Worm (Caenorhabditis elegans) whole organism, young adult: ENCODE data around the gene ham-2.

Experiments
- F23B12.7 ChIP-seq: sonication (generic microtip); optimal IDR thresholded peaks from 2 replicates; lab custom pipeline; 2017; ENCODE audit warnings: missing genetic modification characterization, mild to moderate bottlenecking, missing compliant biosample characterization, antibody characterized with exemption, moderate library complexity; ENCODE audit not compliant: insufficient read depth
- F33H1.4 ChIP-seq: fragments of 200-800 bp; sonication (Bioruptor generic); IDR thresholded peaks from 2 replicates; pipeline ENCODE4 v1.3.6; 2022; ENCODE audit warnings: missing genetic modification reagents, missing genetic modification characterization, missing compliant biosample characterization
- F52B5.7 ChIP-seq: sonication (generic microtip); optimal IDR thresholded peaks from 2 replicates; lab custom pipeline; 2016; ENCODE audit warnings: mild to moderate bottlenecking, missing genetic modification characterization, missing compliant biosample characterization
- F57A8.1 ChIP-seq: fragments of 200-800 bp; sonication (Bioruptor generic); optimal IDR thresholded peaks from 2 replicates; lab custom pipeline; 2018; ENCODE audit warnings: mild to moderate bottlenecking, missing genetic modification characterization, moderate library complexity, missing compliant biosample characterization
- Y79H2A.3 ChIP-seq: fragments of 200-800 bp; sonication (Bioruptor generic); conservative IDR thresholded peaks from 2 replicates; pipeline ENCODE4 v1.3.6; 2022; ENCODE audit warnings: missing genetic modification reagents, missing genetic modification characterization, missing compliant biosample characterization
- aptf-3 ChIP-seq: fragments of 200-800 bp; sonication (Bioruptor generic); IDR thresholded peaks from 2 replicates; pipeline ENCODE4 v1.3.6; 2022; ENCODE audit warnings: missing genetic modification characterization, missing compliant biosample characterization
- atf-7 ChIP-seq: sonication (generic microtip); optimal IDR thresholded peaks from 2 replicates; lab custom pipeline; 2017; ENCODE audit warnings: mild to moderate bottlenecking, missing genetic modification characterization, missing compliant biosample characterization
- athp-1 ChIP-seq: sonication (generic microtip); optimal IDR thresholded peaks from 2 replicates; lab custom pipeline; 2017; ENCODE audit warnings: mild to moderate bottlenecking, missing genetic modification characterization, missing compliant biosample characterization
- attf-5 ChIP-seq: fragments of 200-800 bp; sonication (Bioruptor generic); optimal IDR thresholded peaks from 2 replicates; lab custom pipeline; 2018; ENCODE audit warnings: mild to moderate bottlenecking, missing genetic modification characterization, missing compliant biosample characterization
- attf-6 ChIP-seq: fragments of 200-800 bp; sonication (Bioruptor generic); IDR thresholded peaks from 2 replicates; pipeline ENCODE4 v1.3.6; 2022; ENCODE audit warnings: missing genetic modification reagents, missing genetic modification characterization, missing compliant biosample characterization
- cebp-2 ChIP-seq: fragments of 200-800 bp; sonication (Bioruptor generic); IDR thresholded peaks from 2 replicates; pipeline ENCODE4 v1.3.6; 2022; ENCODE audit warnings: missing genetic modification characterization, missing compliant biosample characterization
- ceh-40 ChIP-seq: fragments of 200-800 bp; sonication (Bioruptor generic); IDR thresholded peaks from 2 replicates; pipeline ENCODE4 v1.3.6; 2022; ENCODE audit warnings: missing genetic modification characterization, missing compliant biosample characterization
- ceh-79 ChIP-seq: sonication (generic microtip); optimal IDR thresholded peaks from 2 replicates; lab custom pipeline; 2017; ENCODE audit warnings: mild to moderate bottlenecking, missing genetic modification characterization, missing compliant biosample characterization
- dox-1 ChIP-seq: fragments of 200-800 bp; sonication (Bioruptor generic); IDR thresholded peaks from 2 replicates; pipeline ENCODE4 v1.3.6; 2022; ENCODE audit warnings: missing genetic modification reagents, missing genetic modification characterization, missing compliant biosample characterization
- efl-1 ChIP-seq: fragments of 150-350 bp; optimal IDR thresholded peaks from 2 replicates; lab custom pipeline; 2014; ENCODE audit warnings: missing biosample characterization, missing genetic modification reagents, missing genetic modification characterization
- egl-44 ChIP-seq: fragments of 200-800 bp; sonication (Bioruptor generic); IDR thresholded peaks from 2 replicates; pipeline ENCODE4 v1.3.6; 2022; ENCODE audit warnings: missing genetic modification reagents, missing genetic modification characterization, missing compliant biosample characterization
- gei-17 ChIP-seq: fragments of 200-800 bp; sonication (Bioruptor generic); optimal IDR thresholded peaks from 2 replicates; lab custom pipeline; 2018; ENCODE audit warnings: mild to moderate bottlenecking, missing genetic modification characterization, missing compliant biosample characterization
- him-1 ChIP-seq: sonication (generic microtip); optimal IDR thresholded peaks from 2 replicates; lab custom pipeline; 2016; ENCODE audit warnings: missing genotype, missing genetic modification reagents, missing genetic modification characterization, missing compliant biosample characterization
- hrde-1 ChIP-seq: sonication (generic microtip); optimal IDR thresholded peaks from 2 replicates; lab custom pipeline; 2016; ENCODE audit warnings: missing genetic modification characterization, mild to moderate bottlenecking, missing compliant biosample characterization, moderate library complexity, missing genotype, missing genetic modification reagents, borderline replicate concordance
- hsf-1 ChIP-seq: fragments of 200-800 bp; sonication (Bioruptor generic); IDR thresholded peaks from 2 replicates; pipeline ENCODE4 v1.3.6; 2022; ENCODE audit warnings: missing genetic modification reagents, missing genetic modification characterization, missing compliant biosample characterization
- lin-54 ChIP-seq: fragments of 200-800 bp; sonication (Bioruptor generic); optimal IDR thresholded peaks from 2 replicates; lab custom pipeline; 2018; ENCODE audit warnings: mild to moderate bottlenecking, missing genetic modification characterization, missing compliant biosample characterization
- lsl-1 ChIP-seq: fragments of 200-800 bp; sonication (Bioruptor generic); optimal IDR thresholded peaks from 2 replicates; lab custom pipeline; 2018; ENCODE audit warnings: mild to moderate bottlenecking, missing genetic modification characterization, moderate library complexity, missing compliant biosample characterization
- lsy-27 ChIP-seq: sonication (generic microtip); optimal IDR thresholded peaks from 2 replicates; lab custom pipeline; 2017; ENCODE audit warnings: missing genetic modification characterization, mild to moderate bottlenecking, missing compliant biosample characterization, antibody characterized with exemption, missing genotype, borderline replicate concordance; ENCODE audit not compliant: insufficient read depth
- madf-8 ChIP-seq: fragments of 200-800 bp; sonication (Bioruptor generic); conservative IDR thresholded peaks from 2 replicates; pipeline ENCODE4 v1.3.6; 2022; ENCODE audit warnings: missing genetic modification reagents, missing genetic modification characterization, missing compliant biosample characterization
- mcd-1 ChIP-seq: fragments of 200-800 bp; sonication (Bioruptor generic); IDR thresholded peaks from 2 replicates; pipeline ENCODE4 v1.3.6; 2022; ENCODE audit warnings: missing genetic modification reagents, missing genetic modification characterization, missing compliant biosample characterization
- mxl-1 ChIP-seq: sonication (generic microtip); optimal IDR thresholded peaks from 2 replicates; lab custom pipeline; 2016; ENCODE audit warnings: missing genetic modification characterization, missing compliant biosample characterization
- nhr-120 ChIP-seq: fragments of 200-800 bp; sonication (Bioruptor generic); IDR thresholded peaks from 2 replicates; pipeline ENCODE4 v1.3.6; 2022; ENCODE audit warnings: missing genetic modification characterization, missing compliant biosample characterization
- nhr-27 ChIP-seq: fragments of 200-800 bp; sonication (Bioruptor generic); optimal IDR thresholded peaks from 2 replicates; lab custom pipeline; 2018; ENCODE audit warnings: mild to moderate bottlenecking, missing genetic modification characterization, moderate library complexity, missing compliant biosample characterization
- nhr-80 ChIP-seq: sonication (generic microtip); optimal IDR thresholded peaks from 2 replicates; lab custom pipeline; 2016; ENCODE audit warnings: missing genetic modification characterization, missing compliant biosample characterization
- pbrm-1 ChIP-seq: fragments of 200-800 bp; sonication (Bioruptor generic); IDR thresholded peaks from 2 replicates; pipeline ENCODE4 v1.3.6; 2022; ENCODE audit warnings: missing genetic modification reagents, missing genetic modification characterization, missing compliant biosample characterization
- pha-4 ChIP-seq: fragments of 150-350 bp; sonication (generic microtip); optimal IDR thresholded peaks from 2 replicates; lab custom pipeline; 2014; ENCODE audit warnings: missing biosample characterization, missing genetic modification reagents, missing genetic modification characterization
- rcor-1 ChIP-seq: fragments of 200-800 bp; sonication (Bioruptor generic); IDR thresholded peaks from 2 replicates; pipeline ENCODE4 v1.3.6; 2022; ENCODE audit warnings: missing genetic modification reagents, missing genetic modification characterization, missing compliant biosample characterization
- sdz-38 ChIP-seq: sonication (generic microtip); optimal IDR thresholded peaks from 2 replicates; lab custom pipeline; 2016; ENCODE audit warnings: missing genotype, missing genetic modification characterization, missing compliant biosample characterization
- snpc-1.1 ChIP-seq: sonication (generic microtip); optimal IDR thresholded peaks from 2 replicates; lab custom pipeline; 2017; ENCODE audit warnings: missing genetic modification characterization, mild to moderate bottlenecking, missing compliant biosample characterization, antibody characterized with exemption, moderate library complexity, missing genotype, missing genetic modification reagents; ENCODE audit not compliant: insufficient read depth
- snpc-4 ChIP-seq, 5 experiments: fragments of 150-350 bp in 1 of 5; sonication (generic microtip) in 4 of 5; optimal IDR thresholded peaks; 2 replicates each; lab custom pipeline; 2014 to 2018; ENCODE audit warnings: missing genetic modification characterization in 5 of 5, missing biosample characterization in 3 of 5, antibody characterized with exemption in 2 of 5, mild to moderate bottlenecking in 2 of 5, missing compliant biosample characterization in 2 of 5, missing genotype in 2 of 5, moderate library complexity in 2 of 5, missing genetic modification reagents in 1 of 5
- tbx-9 ChIP-seq: sonication (generic microtip); optimal IDR thresholded peaks from 2 replicates; lab custom pipeline; 2016; ENCODE audit warnings: borderline replicate concordance, missing genetic modification characterization, inconsistent platforms, missing compliant biosample characterization
- tlf-1 ChIP-seq: fragments of 200-800 bp; sonication (Bioruptor generic); optimal IDR thresholded peaks from 2 replicates; lab custom pipeline; 2018; ENCODE audit warnings: mild to moderate bottlenecking, missing genetic modification characterization, missing compliant biosample characterization
- unc-130 ChIP-seq: sonication (generic microtip); optimal IDR thresholded peaks from 2 replicates; lab custom pipeline; 2016; ENCODE audit warnings: missing genetic modification reagents, missing genetic modification characterization, missing compliant biosample characterization
- ztf-18 ChIP-seq: sonication (generic microtip); optimal IDR thresholded peaks from 2 replicates; lab custom pipeline; 2016; ENCODE audit warnings: missing genotype, mild to moderate bottlenecking, missing genetic modification characterization, missing compliant biosample characterization
- ztf-22 ChIP-seq: fragments of 200-800 bp; sonication (Bioruptor generic); optimal IDR thresholded peaks from 2 replicates; lab custom pipeline; 2018; ENCODE audit warnings: mild to moderate bottlenecking, missing genetic modification characterization, moderate library complexity, missing compliant biosample characterization
- ztf-26 ChIP-seq: sonication (generic microtip); optimal IDR thresholded peaks from 2 replicates; lab custom pipeline; 2017; ENCODE audit warnings: missing genetic modification characterization, missing compliant biosample characterization
- ztf-28 ChIP-seq: fragments of 200-800 bp; sonication (Bioruptor generic); IDR thresholded peaks from 2 replicates; pipeline ENCODE4 v1.3.6; 2022; ENCODE audit warnings: missing genetic modification reagents, missing genetic modification characterization, missing compliant biosample characterization
- ztf-6 ChIP-seq: fragments of 200-800 bp; sonication (Bioruptor generic); IDR thresholded peaks from 2 replicates; pipeline ENCODE4 v1.3.6; 2022; ENCODE audit warnings: missing genetic modification reagents, missing genetic modification characterization, missing compliant biosample characterization

Gene ham-2

DNA sequence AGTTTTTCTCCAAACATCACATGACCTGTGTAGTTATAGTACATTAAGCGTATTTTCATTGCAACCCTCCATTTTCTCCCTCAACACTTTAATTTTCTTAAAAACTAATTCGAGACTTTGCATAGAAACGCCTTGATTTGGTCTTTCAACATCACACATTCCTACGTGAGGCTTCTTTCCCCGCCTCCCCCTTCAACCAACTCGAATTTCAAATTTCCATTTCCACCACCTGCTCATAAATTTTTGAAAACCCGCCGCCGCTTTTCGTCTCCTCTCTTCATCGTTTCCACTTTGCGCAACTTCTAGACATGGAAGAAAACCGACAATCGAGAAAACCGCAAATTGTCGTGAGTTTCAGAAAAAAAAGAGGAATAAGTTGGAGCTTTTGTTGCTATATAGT, 23.5 kb downstream of the ham-2 start, which contains the start of gene C05E11.3:
TSS of gene C05E11.3 (plus strand) at position 301 of the 400 bp plus-strand sequence.
- TF ChIP-seq efl-1 (GFP tag; lab: Kevin White, UChicago) = no peak
- TF ChIP-seq, all 124 proteins: peak for 0

DNA sequence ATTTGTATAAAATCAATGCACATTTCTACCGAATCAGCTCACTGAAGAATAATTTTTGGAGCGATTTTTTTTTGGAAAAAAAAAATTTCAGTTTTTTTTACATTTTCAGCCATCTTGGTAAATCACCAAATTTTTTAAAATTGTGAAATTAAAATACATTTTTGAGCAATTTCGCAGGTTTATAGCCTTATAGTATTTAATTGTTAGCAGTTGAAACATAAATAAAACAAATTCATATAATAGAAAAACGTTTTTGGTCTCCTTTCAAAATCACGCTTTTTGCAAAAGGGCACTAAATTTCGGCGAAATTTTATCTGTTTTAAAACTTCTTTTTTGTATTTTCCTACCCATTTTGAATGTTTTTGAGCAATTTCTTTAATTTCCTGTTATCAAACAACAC, 24.1 kb downstream of the ham-2 start:
- TF ChIP-seq mcd-1 (GFP tag; lab: Robert Waterston, UW) (no peak), lin-54 (no peak), ztf-26 (no peak), pbrm-1 (no peak), tbx-9 (tag; lab: Kevin White, UChicago) (no peak)

DNA sequence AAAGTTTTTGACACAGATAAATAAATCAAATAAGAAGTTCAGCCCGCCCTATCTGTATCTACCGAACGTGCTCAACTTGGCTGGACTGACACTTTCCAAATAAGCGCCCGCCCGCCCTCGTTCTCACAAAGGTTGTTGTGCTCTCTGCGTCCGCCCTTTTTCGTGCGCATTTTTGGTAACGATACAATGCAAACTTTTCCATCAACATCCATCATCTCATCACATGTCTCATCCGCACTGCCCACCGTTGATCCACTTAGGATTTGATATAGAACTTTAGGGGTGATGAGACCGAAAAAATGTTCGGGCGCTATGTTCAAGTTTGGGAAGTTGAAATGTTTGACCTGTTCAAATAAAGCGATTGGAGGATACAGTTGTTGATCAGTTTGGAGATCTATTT, 31.1 kb downstream of the ham-2 start, which contains the start of gene C05E11.7:
TSS of gene C05E11.7 (minus strand) at position 101 of the 400 bp plus-strand sequence.
- TF ChIP-seq nhr-27 (no peak), hrde-1 (tag; lab: Kevin White, UChicago) (no peak), attf-6 (GFP tag; lab: Robert Waterston, UW) (no peak), unc-130 (GFP tag; lab: Kevin White, UChicago) (no peak), snpc-1.1 (no peak), Y79H2A.3 (GFP tag; lab: Robert Waterston, UW) (no peak), ceh-79 (no peak), sdz-38 (tag; lab: Kevin White, UChicago) (no peak), mcd-1 (GFP tag; lab: Robert Waterston, UW) (no peak), ceh-40 (GFP tag; lab: Robert Waterston, UW) (no peak), athp-1 (no peak), lsl-1 (GFP tag; lab: Kevin White, UChicago) (no peak), hsf-1 (no peak), rcor-1 (GFP tag; lab: Robert Waterston, UW) (no peak), pha-4 (tag; lab: Kevin White, UChicago) (no peak), ztf-22 (GFP tag; lab: Kevin White, UChicago) (no peak), nhr-120 (GFP tag; lab: Robert Waterston, UW) (no peak), cebp-2 (no peak), ztf-6 (GFP tag; lab: Robert Waterston, UW) (no peak), F52B5.7 (tag; lab: Kevin White, UChicago) (no peak)

DNA sequence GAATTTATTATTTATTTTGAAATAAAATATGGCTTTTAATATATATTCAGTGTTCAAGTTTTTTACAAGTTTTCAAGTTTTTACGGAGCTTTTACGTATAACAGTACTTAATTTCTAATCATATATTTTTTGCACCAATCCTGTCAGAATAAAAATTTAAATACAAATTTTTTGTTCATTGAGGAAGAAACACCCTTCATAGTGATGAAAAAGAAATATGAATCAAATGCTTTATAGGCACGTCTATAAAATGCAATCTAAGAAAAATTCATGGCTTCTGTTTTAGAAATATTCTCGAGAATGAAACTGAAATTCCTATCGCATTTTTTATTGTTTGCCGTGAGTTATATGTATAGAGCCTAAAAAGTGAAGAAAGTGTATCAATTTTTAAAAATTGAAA, 32.1 kb downstream of the ham-2 start, which contains the start of gene C05E11.2:
TSS of gene C05E11.2 (plus strand) at position 301 of the 400 bp plus-strand sequence.
- TF ChIP-seq egl-44 (GFP tag; lab: Robert Waterston, UW) = no peak
- no peak for TF ChIP-seq him-1
- no peak for TF ChIP-seq aptf-3 (GFP tag; lab: Robert Waterston, UW)
- no peak for TF ChIP-seq nhr-80 (tag; lab: Kevin White, UChicago)

DNA sequence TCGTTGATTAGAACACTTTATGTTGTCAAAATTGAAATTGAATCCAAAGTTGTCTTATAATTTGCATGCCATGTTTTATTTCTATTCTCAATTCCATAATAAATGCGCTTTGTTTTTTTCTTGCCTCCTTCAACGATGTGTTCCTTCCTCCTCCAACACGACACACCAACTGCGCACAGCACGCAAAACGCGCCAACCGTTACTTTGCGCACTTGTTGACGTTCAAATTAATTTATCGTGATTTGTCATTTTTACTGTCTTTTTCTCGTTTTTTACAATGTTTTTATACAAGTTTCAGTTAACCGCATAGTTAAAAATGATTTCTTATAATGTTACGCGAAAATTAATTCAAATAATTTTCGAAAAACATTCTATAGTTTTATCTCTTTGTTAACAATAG, 33.4 kb downstream of the ham-2 start:
- TF ChIP-seq lin-54 (no peak), F23B12.7 (tag; lab: Kevin White, UChicago) (no peak), attf-5 (peak; percentile 7), sdz-38 (tag; lab: Kevin White, UChicago) (no peak), ztf-18 (tag; lab: Kevin White, UChicago) (peak; percentile 90), atf-7 (tag; lab: Kevin White, UChicago) (no peak), tlf-1 (GFP tag; lab: Kevin White, UChicago) (no peak), F33H1.4 (GFP tag; lab: Robert Waterston, UW) (no peak), ztf-28 (no peak), gei-17 (GFP tag; lab: Kevin White, UChicago) (no peak), mxl-1 (no peak), madf-8 (GFP tag; lab: Robert Waterston, UW) (no peak), F57A8.1 (GFP tag; lab: Kevin White, UChicago) (no peak), dox-1 (no peak), lsy-27 (no peak), snpc-4 (GFP tag; optimal IDR thresholded peaks at IDR 0.05; lab: Kevin White, UChicago) (no peak), snpc-4 (tag; optimal IDR thresholded peaks at IDR 0.05; lab: Kevin White, UChicago) (peak in 1 of 4 experiments; percentile 29)
